Worm (Caenorhabditis elegans) whole organism, L3 larva: Measurements from ENCODE around the gene pot-1.

Experiments used
- R02D3.7 ChIP-seq: fragments of 150-350 bp; optimal IDR thresholded peaks from 2 replicates; lab custom pipeline; 2014; ENCODE audit warnings: missing biosample characterization, missing genetic modification characterization
- ZK546.5 ChIP-seq: sonication (generic microtip); optimal IDR thresholded peaks from 2 replicates; lab custom pipeline; 2017; ENCODE audit warnings: missing biosample characterization, missing genetic modification characterization
- aly-2 ChIP-seq: fragments of 150-350 bp; optimal IDR thresholded peaks from 2 replicates; lab custom pipeline; 2014; ENCODE audit warnings: missing biosample characterization, missing genetic modification characterization
- ama-1 ChIP-seq: fragments of 150-350 bp; optimal IDR thresholded peaks from 2 replicates; lab custom pipeline; 2018
- ceh-16 ChIP-seq: sonication (generic microtip); optimal IDR thresholded peaks from 2 replicates; lab custom pipeline; 2017; ENCODE audit warnings: missing biosample characterization, missing genetic modification characterization
- ceh-28 ChIP-seq: fragments of 150-350 bp; optimal IDR thresholded peaks from 2 replicates; lab custom pipeline; 2014; ENCODE audit warnings: missing biosample characterization, missing genetic modification reagents, missing genetic modification characterization
- ceh-82 ChIP-seq: fragments of 150-350 bp; optimal IDR thresholded peaks from 2 replicates; lab custom pipeline; 2014; ENCODE audit warnings: missing biosample characterization, missing genetic modification characterization
- ceh-9 ChIP-seq: sonication (generic microtip); optimal IDR thresholded peaks from 2 replicates; lab custom pipeline; 2018; ENCODE audit warnings: missing biosample characterization, missing genetic modification characterization
- daf-12 ChIP-seq: fragments of 150-350 bp; optimal IDR thresholded peaks from 2 replicates; lab custom pipeline; 2014; ENCODE audit warnings: missing biosample characterization, missing genetic modification reagents, missing genetic modification characterization
- egl-27 ChIP-seq: sonication (generic microtip); optimal IDR thresholded peaks from 4 replicates; lab custom pipeline; 2017; ENCODE audit warnings: missing biosample characterization, missing genetic modification reagents, missing genetic modification characterization
- egl-5 ChIP-seq: fragments of 150-350 bp; optimal IDR thresholded peaks from 2 replicates; lab custom pipeline; 2017; ENCODE audit warnings: missing biosample characterization, missing genetic modification reagents, missing genetic modification characterization, inconsistent platforms
- elt-1 ChIP-seq: fragments of 150-350 bp; optimal IDR thresholded peaks from 2 replicates; lab custom pipeline; 2014; ENCODE audit warnings: missing biosample characterization, missing genetic modification characterization
- elt-2 ChIP-seq: sonication (generic microtip); optimal IDR thresholded peaks from 2 replicates; lab custom pipeline; 2016; ENCODE audit warnings: missing genetic modification reagents, mild to moderate bottlenecking, missing genetic modification characterization, missing compliant biosample characterization
- elt-3 ChIP-seq, 3 experiments: fragments of 150-350 bp in 1 of 3; sonication (generic microtip) in 2 of 3; optimal IDR thresholded peaks; 2 replicates in 2 of 3; 4 replicates in 1 of 3; lab custom pipeline; 2014 to 2017; ENCODE audit warnings: missing biosample characterization in 3 of 3, missing genetic modification characterization in 3 of 3
- eor-1 ChIP-seq, 2 experiments: fragments of 150-350 bp; optimal IDR thresholded peaks; 2 replicates each; lab custom pipeline; 2014 to 2018; ENCODE audit warnings: missing biosample characterization in 2 of 2, missing genetic modification characterization in 2 of 2
- fkh-10 ChIP-seq: sonication (generic microtip); optimal IDR thresholded peaks from 2 replicates; lab custom pipeline; 2017; ENCODE audit warnings: missing biosample characterization, missing genetic modification reagents, missing genetic modification characterization
- fkh-2 ChIP-seq: fragments of 150-350 bp; optimal IDR thresholded peaks from 2 replicates; lab custom pipeline; 2014; ENCODE audit warnings: missing biosample characterization, missing genetic modification reagents, missing genetic modification characterization
- fos-1 ChIP-seq: fragments of 150-350 bp; optimal IDR thresholded peaks from 2 replicates; lab custom pipeline; 2014; ENCODE audit warnings: missing biosample characterization, missing genetic modification characterization
- hmg-11 ChIP-seq: sonication (generic microtip); optimal IDR thresholded peaks from 2 replicates; lab custom pipeline; 2016; ENCODE audit warnings: missing genetic modification characterization, missing compliant biosample characterization
- jun-1 ChIP-seq: fragments of 150-350 bp; optimal IDR thresholded peaks from 2 replicates; lab custom pipeline; 2014; ENCODE audit warnings: missing biosample characterization, missing genetic modification reagents, missing genetic modification characterization
- lin-15B ChIP-seq: fragments of 150-350 bp; optimal IDR thresholded peaks from 2 replicates; lab custom pipeline; 2014; ENCODE audit warnings: missing biosample characterization, missing genetic modification characterization
- lin-39 ChIP-seq: fragments of 150-350 bp; optimal IDR thresholded peaks from 2 replicates; lab custom pipeline; 2018; ENCODE audit warnings: missing biosample characterization, missing genetic modification reagents, missing genetic modification characterization
- lsy-12 ChIP-seq: sonication (generic microtip); optimal IDR thresholded peaks from 2 replicates; lab custom pipeline; 2016; ENCODE audit warnings: mild to moderate bottlenecking, missing genetic modification characterization, missing compliant biosample characterization
- mdl-1 ChIP-seq: fragments of 150-350 bp; optimal IDR thresholded peaks from 2 replicates; lab custom pipeline; 2014; ENCODE audit warnings: missing biosample characterization, missing genetic modification characterization
- mml-1 ChIP-seq: fragments of 150-350 bp; sonication (generic microtip); optimal IDR thresholded peaks from 3 replicates; lab custom pipeline; 2014; ENCODE audit warnings: missing biosample characterization, missing genetic modification characterization
- nfya-1 ChIP-seq: sonication (generic microtip); optimal IDR thresholded peaks from 2 replicates; lab custom pipeline; 2017; ENCODE audit warnings: missing genetic modification characterization, mild to moderate bottlenecking, missing compliant biosample characterization, antibody characterized with exemption, moderate library complexity; ENCODE audit not compliant: insufficient read depth
- nhr-11 ChIP-seq: fragments of 150-350 bp; optimal IDR thresholded peaks from 2 replicates; lab custom pipeline; 2014; ENCODE audit warnings: missing biosample characterization, missing genetic modification characterization
- nhr-12 ChIP-seq: fragments of 150-350 bp; optimal IDR thresholded peaks from 2 replicates; lab custom pipeline; 2014; ENCODE audit warnings: missing biosample characterization, missing genetic modification characterization
- nhr-23 ChIP-seq: fragments of 150-350 bp; optimal IDR thresholded peaks from 2 replicates; lab custom pipeline; 2014; ENCODE audit warnings: missing biosample characterization, missing genetic modification reagents, missing genetic modification characterization
- nhr-237 ChIP-seq: fragments of 150-350 bp; optimal IDR thresholded peaks from 2 replicates; lab custom pipeline; 2014; ENCODE audit warnings: missing biosample characterization, missing genetic modification characterization
- nhr-25 ChIP-seq: sonication (generic microtip); optimal IDR thresholded peaks from 2 replicates; lab custom pipeline; 2017; ENCODE audit warnings: missing biosample characterization, missing genetic modification characterization
- nhr-28 ChIP-seq: fragments of 150-350 bp; optimal IDR thresholded peaks from 2 replicates; lab custom pipeline; 2014; ENCODE audit warnings: missing biosample characterization, missing genetic modification characterization
- nhr-43 ChIP-seq: sonication (generic microtip); optimal IDR thresholded peaks from 2 replicates; lab custom pipeline; 2016; ENCODE audit warnings: mild to moderate bottlenecking, missing genetic modification characterization, missing compliant biosample characterization; ENCODE audit not compliant: poor library complexity, severe bottlenecking
- nhr-67 ChIP-seq: fragments of 150-350 bp; optimal IDR thresholded peaks from 2 replicates; lab custom pipeline; 2014; ENCODE audit warnings: missing biosample characterization, missing genetic modification characterization
- nhr-76 ChIP-seq: fragments of 150-350 bp; sonication (generic microtip); optimal IDR thresholded peaks from 5 replicates; lab custom pipeline; 2014; ENCODE audit warnings: missing biosample characterization, missing genetic modification characterization
- nhr-77 ChIP-seq: fragments of 150-350 bp; optimal IDR thresholded peaks from 2 replicates; lab custom pipeline; 2014; ENCODE audit warnings: missing biosample characterization, missing genetic modification characterization
- pha-4 ChIP-seq: fragments of 150-350 bp; optimal IDR thresholded peaks from 2 replicates; lab custom pipeline; 2014; ENCODE audit warnings: missing biosample characterization, missing genetic modification reagents, missing genetic modification characterization
- pqm-1 ChIP-seq: fragments of 150-350 bp; optimal IDR thresholded peaks from 2 replicates; lab custom pipeline; 2017; ENCODE audit warnings: missing biosample characterization, missing genetic modification characterization, inconsistent platforms
- sea-2 ChIP-seq: fragments of 150-350 bp; sonication (generic microtip); optimal IDR thresholded peaks from 4 replicates; lab custom pipeline; 2014; ENCODE audit warnings: missing biosample characterization, missing genetic modification reagents, missing genetic modification characterization
- skn-1 ChIP-seq: fragments of 150-350 bp; optimal IDR thresholded peaks from 2 replicates; lab custom pipeline; 2014; ENCODE audit warnings: missing biosample characterization, missing genetic modification characterization
- snpc-4 ChIP-seq: fragments of 150-350 bp; optimal IDR thresholded peaks from 2 replicates; lab custom pipeline; 2014; ENCODE audit warnings: missing biosample characterization, missing genetic modification characterization
- tbx-2 ChIP-seq: sonication (generic microtip); optimal IDR thresholded peaks from 2 replicates; lab custom pipeline; 2016; ENCODE audit warnings: mild to moderate bottlenecking, missing genetic modification characterization, missing compliant biosample characterization
- unc-39 ChIP-seq: sonication (generic microtip); optimal IDR thresholded peaks from 4 replicates; lab custom pipeline; 2017; ENCODE audit warnings: missing biosample characterization, missing genetic modification characterization
- unc-62 ChIP-seq: fragments of 150-350 bp; sonication (generic microtip); optimal IDR thresholded peaks from 4 replicates; lab custom pipeline; 2014; ENCODE audit warnings: missing biosample characterization, missing genetic modification reagents, missing genetic modification characterization
- zag-1 ChIP-seq: fragments of 150-350 bp; optimal IDR thresholded peaks from 2 replicates; lab custom pipeline; 2014; ENCODE audit warnings: missing biosample characterization, missing genetic modification characterization
- ztf-11 ChIP-seq: fragments of 150-350 bp; optimal IDR thresholded peaks from 2 replicates; lab custom pipeline; 2014; ENCODE audit warnings: missing biosample characterization, missing genetic modification characterization
- ztf-4 ChIP-seq: fragments of 150-350 bp; optimal IDR thresholded peaks from 2 replicates; lab custom pipeline; 2014; ENCODE audit warnings: missing biosample characterization, missing genetic modification characterization

pot-1 gene

DNA sequence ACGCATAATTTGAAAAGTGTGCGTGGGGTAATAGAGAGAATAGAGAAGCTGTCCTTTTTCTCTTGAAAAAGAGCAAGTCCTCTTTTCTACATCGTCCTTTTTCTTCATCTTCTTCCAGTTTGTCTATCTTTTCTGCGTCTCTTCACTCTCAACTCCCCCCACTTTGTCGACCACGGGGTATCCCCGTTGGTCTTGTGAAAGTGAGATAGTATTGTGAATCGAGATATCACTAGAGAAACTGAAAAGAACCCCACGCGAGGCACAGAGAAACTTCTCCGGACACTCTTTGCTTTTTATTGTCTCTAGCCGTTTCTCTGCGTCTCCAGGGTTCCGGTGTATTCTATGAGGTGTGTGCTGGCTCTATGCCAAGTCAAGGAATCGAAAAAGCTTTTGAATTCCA, 22.2 kb upstream of the pot-1 start (continued):
- TF ChIP-seq snpc-4 (tag; lab: Kevin White, UChicago) = peak; percentile 88

DNA sequence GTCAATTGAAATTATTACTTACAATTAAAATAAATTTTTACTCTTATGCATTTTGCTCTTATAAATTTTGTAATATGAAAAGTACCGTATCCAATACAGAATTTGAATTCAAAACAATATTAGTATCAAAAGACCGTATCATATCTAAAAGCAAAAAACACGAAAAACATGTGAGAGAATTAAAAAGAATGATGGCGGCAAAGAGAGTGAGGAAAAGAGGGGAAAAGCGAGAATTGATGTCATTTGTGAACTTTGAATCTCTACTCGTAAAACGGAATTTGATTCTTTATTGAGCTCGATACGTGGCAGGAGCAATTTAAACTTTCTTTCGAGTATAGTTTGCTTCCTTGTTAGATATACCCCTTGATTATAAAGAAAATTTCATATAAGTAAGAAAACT, 21.0 kb upstream of the pot-1 start:
- TF ChIP-seq pha-4 (tag; lab: Kevin White, UChicago) (no peak), nhr-28 (tag; lab: Kevin White, UChicago) (no peak), nhr-11 (tag; lab: Kevin White, UChicago) (no peak), ceh-16 (no peak), daf-12 (tag; lab: Kevin White, UChicago) (no peak), lin-39 (tag; lab: Kevin White, UChicago) (no peak), elt-2 (tag; lab: Kevin White, UChicago) (peak; percentile 30), lsy-12 (tag; lab: Kevin White, UChicago) (no peak), jun-1 (tag; lab: Kevin White, UChicago) (peak; percentile 16)

DNA sequence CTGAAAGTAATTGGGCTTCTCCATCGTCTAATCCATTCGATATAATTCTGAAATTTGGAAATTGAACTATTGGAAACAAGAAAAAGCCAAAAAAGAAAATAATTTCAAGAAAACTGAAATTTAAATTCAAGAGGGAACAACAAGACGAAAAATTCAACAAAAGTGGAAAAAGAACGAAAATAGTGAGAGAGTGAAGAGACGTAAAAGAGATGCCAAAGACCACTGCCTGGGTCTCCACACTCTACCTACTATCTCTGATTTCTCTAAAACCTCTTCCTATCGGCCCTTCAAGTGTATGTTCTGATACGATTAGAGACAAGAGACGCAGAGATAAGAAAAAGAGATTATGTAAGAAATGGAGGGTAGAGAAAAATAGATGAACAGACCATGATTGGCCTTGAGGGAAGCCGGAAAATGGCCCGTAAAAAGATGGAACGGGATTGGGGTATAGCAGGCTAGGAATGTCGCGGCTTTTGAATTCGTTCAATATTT, 20.3 kb upstream of the pot-1 start, which contains the start of gene ogt-1:
Gene ogt-1 (minus strand): TSS at position 51 of the 492 bp plus-strand sequence.
- TF ChIP-seq nhr-28 (tag; lab: Kevin White, UChicago) (no peak), mdl-1 (tag; lab: Kevin White, UChicago) (peak; percentile 66), tbx-2 (tag; lab: Kevin White, UChicago) (peak; percentile 61), jun-1 (tag; lab: Kevin White, UChicago) (peak; percentile 89), elt-2 (tag; lab: Kevin White, UChicago) (peak; percentile 62), unc-39 (tag; lab: Kevin White, UChicago) (no peak), ztf-4 (peak; percentile 52), zag-1 (tag; lab: Kevin White, UChicago) (no peak), unc-62 (GFP tag; lab: Kevin White, UChicago) (peak; percentile 32), nfya-1 (tag; lab: Kevin White, UChicago) (peak; percentile 94), ceh-28 (tag; lab: Kevin White, UChicago) (peak; percentile 87), elt-1 (tag; lab: Kevin White, UChicago) (peak; percentile 64), pqm-1 (tag; lab: Kevin White, UChicago) (peak; percentile 77), lsy-12 (tag; lab: Kevin White, UChicago) (peak; percentile 58), fos-1 (peak; percentile 70), egl-5 (tag; lab: Kevin White, UChicago) (peak; percentile 86), ZK546.5 (tag; lab: Kevin White, UChicago) (no peak), ceh-9 (tag; lab: Kevin White, UChicago) (no peak), skn-1 (tag; lab: Kevin White, UChicago) (peak; percentile 63), fkh-10 (GFP tag; lab: Kevin White, UChicago) (peak; percentile 39), lin-39 (tag; lab: Kevin White, UChicago) (no peak), ceh-82 (tag; lab: Kevin White, UChicago) (no peak), mml-1 (tag; lab: Kevin White, UChicago) (no peak), nhr-76 (tag; lab: Kevin White, UChicago) (no peak), ztf-11 (tag; lab: Kevin White, UChicago) (no peak), egl-27 (tag; lab: Kevin White, UChicago) (peak; percentile 83), elt-3 (tag; optimal IDR thresholded peaks at IDR 0.05; lab: Kevin White, UChicago) (no peak), daf-12 (tag; lab: Kevin White, UChicago) (no peak), nhr-77 (tag; lab: Kevin White, UChicago) (peak; percentile 43), ceh-16 (no peak), nhr-25 (tag; lab: Kevin White, UChicago) (peak; percentile 96), R02D3.7 (tag; lab: Kevin White, UChicago) (peak; percentile 59), nhr-11 (tag; lab: Kevin White, UChicago) (peak; percentile 6), hmg-11 (tag; lab: Kevin White, UChicago) (peak; percentile 86), fkh-2 (tag; lab: Kevin White, UChicago) (no peak), nhr-43 (tag; lab: Kevin White, UChicago) (peak; percentile 84), nhr-23 (tag; lab: Kevin White, UChicago) (peak; percentile 93), pha-4 (tag; lab: Kevin White, UChicago) (peak; percentile 94), aly-2 (tag; lab: Kevin White, UChicago) (no peak), eor-1 (tag; optimal IDR thresholded peaks at IDR 0.05; lab: Kevin White, UChicago) (peak in 1 of 2 experiments; percentile 45), nhr-12 (tag; lab: Kevin White, UChicago) (no peak), snpc-4 (tag; lab: Kevin White, UChicago) (peak; percentile 57), nhr-237 (no peak), sea-2 (GFP tag; lab: Kevin White, UChicago) (no peak), lin-15B (peak; percentile 72), nhr-67 (tag; lab: Kevin White, UChicago) (no peak), ama-1 (lab: Kevin White, UChicago) (peak; percentile 80)
- TF ChIP-seq, all 47 proteins: peak for 28
